Worm (Caenorhabditis elegans): ENCODE results near the gene Y71H10B.1.

The Y71H10B.1 gene

ce11 chrX:2840287-2840686, at the start of gene Y71H10B.1:
TSS of gene Y71H10B.1 (minus strand) at chrX:2840292.
- TF ChIP-seq hmg-4 (GFP tag; optimal IDR thresholded peaks at IDR 0.05) (no peak), hmbx-1 (tag; optimal IDR thresholded peaks at IDR 0.05) (no peak), ceh-13 (GFP tag; optimal IDR thresholded peaks at IDR 0.05) (no peak), ama-1 (optimal IDR thresholded peaks at IDR 0.05) (no peak), tbx-11 (GFP tag; IDR thresholded peaks at IDR 0.05) (no peak), F13C5.2 (tag; optimal IDR thresholded peaks at IDR 0.05) (no peak), scrt-1 (GFP tag; IDR thresholded peaks at IDR 0.05) (no peak), ceh-36 (tag; optimal IDR thresholded peaks at IDR 0.05) (no peak)

ce11 chrX:2885318-2885908, 45.3 kb upstream of the Y71H10B.1 start, which contains the start of gene vang-1:
TSS of gene vang-1 (plus strand) at chrX:2885858.
- TF ChIP-seq flt-1 (GFP tag; IDR thresholded peaks at IDR 0.05) (peak; percentile 42; the same call in 1 of the 2 replicates), hnd-1 (tag; optimal IDR thresholded peaks at IDR 0.05) (peak; percentile 2), sea-1 (GFP tag; conservative IDR thresholded peaks at IDR 0.05) (peak; percentile 73; the same call in 1 of the 2 replicates), tbx-37 (GFP tag; conservative IDR thresholded peaks at IDR 0.05) (peak; percentile 62), scrt-1 (GFP tag; IDR thresholded peaks at IDR 0.05) (no peak), B0310.2 (tag; optimal IDR thresholded peaks at IDR 0.05) (no peak), F13C5.2 (tag; optimal IDR thresholded peaks at IDR 0.05) (peak; percentile 82), hmg-4 (GFP tag; optimal IDR thresholded peaks at IDR 0.05) (peak; percentile 98), tra-4 (tag; optimal IDR thresholded peaks at IDR 0.05) (no peak), hmbx-1 (tag; optimal IDR thresholded peaks at IDR 0.05) (no peak), ceh-36 (tag; optimal IDR thresholded peaks at IDR 0.05) (peak; percentile 30), pes-1 (GFP tag; IDR thresholded peaks at IDR 0.05) (peak; percentile 64), ama-1 (optimal IDR thresholded peaks at IDR 0.05) (no peak), tbx-11 (GFP tag; IDR thresholded peaks at IDR 0.05) (0 out of 2 replicates have a peak, but pooled peaks have one; percentile 61), ets-7 (tag; optimal IDR thresholded peaks at IDR 0.05) (no peak), aly-1 (tag; optimal IDR thresholded peaks at IDR 0.05) (peak; percentile 11), ceh-13 (GFP tag; optimal IDR thresholded peaks at IDR 0.05) (no peak)

ce11 chrX:2879529-2880265, 39.6 kb upstream of the Y71H10B.1 start, which contains the start of gene F53B3.5:
TSS of gene F53B3.5 (minus strand) at chrX:2879579.
- TF ChIP-seq F13C5.2 (tag; optimal IDR thresholded peaks at IDR 0.05) (peak; percentile 54), tra-4 (tag; optimal IDR thresholded peaks at IDR 0.05) (no peak), ceh-36 (tag; optimal IDR thresholded peaks at IDR 0.05) (no peak), ceh-13 (GFP tag; optimal IDR thresholded peaks at IDR 0.05) (peak; percentile 12), hmg-4 (GFP tag; optimal IDR thresholded peaks at IDR 0.05) (peak; percentile 92), B0310.2 (tag; optimal IDR thresholded peaks at IDR 0.05) (no peak), pes-1 (GFP tag; IDR thresholded peaks at IDR 0.05) (peak; percentile 46; the same call in 1 of the 2 replicates), flt-1 (GFP tag; IDR thresholded peaks at IDR 0.05) (0 out of 2 replicates have a peak, but pooled peaks have one; percentile 12), sea-1 (GFP tag; conservative IDR thresholded peaks at IDR 0.05) (peak; percentile 51; the same call in 1 of the 2 replicates)

ce11 chrX:2877433-2877832, 37.3 kb upstream of the Y71H10B.1 start:
- TF ChIP-seq tbx-11 (GFP tag; IDR thresholded peaks at IDR 0.05): no peak
- TF ChIP-seq ets-7 (tag; optimal IDR thresholded peaks at IDR 0.05): no peak
- TF ChIP-seq tbx-37 (GFP tag; conservative IDR thresholded peaks at IDR 0.05): no peak
- no peak for TF ChIP-seq ama-1 (optimal IDR thresholded peaks at IDR 0.05)
- no peak for TF ChIP-seq aly-1 (tag; optimal IDR thresholded peaks at IDR 0.05)
- no peak for TF ChIP-seq tra-4 (tag; optimal IDR thresholded peaks at IDR 0.05)
- TF ChIP-seq flt-1 (GFP tag; IDR thresholded peaks at IDR 0.05): no peak
- no peak for TF ChIP-seq F13C5.2 (tag; optimal IDR thresholded peaks at IDR 0.05)
- no peak for TF ChIP-seq B0310.2 (tag; optimal IDR thresholded peaks at IDR 0.05)
- no peak for TF ChIP-seq scrt-1 (GFP tag; IDR thresholded peaks at IDR 0.05)
- no peak for TF ChIP-seq ceh-13 (GFP tag; optimal IDR thresholded peaks at IDR 0.05)
- TF ChIP-seq hmg-4 (GFP tag; optimal IDR thresholded peaks at IDR 0.05): no peak
- no peak for TF ChIP-seq pes-1 (GFP tag; IDR thresholded peaks at IDR 0.05)
- TF ChIP-seq sea-1 (GFP tag; conservative IDR thresholded peaks at IDR 0.05): no peak
- TF ChIP-seq ceh-36 (tag; optimal IDR thresholded peaks at IDR 0.05): no peak
- TF ChIP-seq hnd-1 (tag; optimal IDR thresholded peaks at IDR 0.05): no peak
- no peak for TF ChIP-seq hmbx-1 (tag; optimal IDR thresholded peaks at IDR 0.05)

ce11 chrX:2874598-2874997, 34.5 kb upstream of the Y71H10B.1 start:
- TF ChIP-seq tra-4 (tag; optimal IDR thresholded peaks at IDR 0.05) (no peak), hmbx-1 (tag; optimal IDR thresholded peaks at IDR 0.05) (no peak), ama-1 (optimal IDR thresholded peaks at IDR 0.05) (no peak), ceh-36 (tag; optimal IDR thresholded peaks at IDR 0.05) (peak; percentile 19), hmg-4 (GFP tag; optimal IDR thresholded peaks at IDR 0.05) (no peak)

- TF ChIP-seq B0310.2 (tag; optimal IDR thresholded peaks at IDR 0.05) (no peak), hnd-1 (tag; optimal IDR thresholded peaks at IDR 0.05) (no peak), tra-4 (tag; optimal IDR thresholded peaks at IDR 0.05) (no peak), ceh-13 (GFP tag; optimal IDR thresholded peaks at IDR 0.05) (no peak), flt-1 (GFP tag; IDR thresholded peaks at IDR 0.05) (no peak), ama-1 (optimal IDR thresholded peaks at IDR 0.05) (no peak), aly-1 (tag; optimal IDR thresholded peaks at IDR 0.05) (no peak), pes-1 (GFP tag; IDR thresholded peaks at IDR 0.05) (no peak), ceh-36 (tag; optimal IDR thresholded peaks at IDR 0.05) (no peak), sea-1 (GFP tag; conservative IDR thresholded peaks at IDR 0.05) (no peak), hmg-4 (GFP tag; optimal IDR thresholded peaks at IDR 0.05) (no peak), tbx-11 (GFP tag; IDR thresholded peaks at IDR 0.05) (no peak), ets-7 (tag; optimal IDR thresholded peaks at IDR 0.05) (no peak), F13C5.2 (tag; optimal IDR thresholded peaks at IDR 0.05) (no peak), hmbx-1 (tag; optimal IDR thresholded peaks at IDR 0.05) (no peak)
Observed at ce11 chrX:2873272-2873671, 33.2 kb upstream of the Y71H10B.1 start.

- 0 out of 2 replicates have a peak, but pooled peaks have one; percentile 11 for TF ChIP-seq flt-1 (GFP tag; IDR thresholded peaks at IDR 0.05)
- peak; percentile 36 for TF ChIP-seq hmg-4 (GFP tag; optimal IDR thresholded peaks at IDR 0.05)
- TF ChIP-seq sea-1 (GFP tag; conservative IDR thresholded peaks at IDR 0.05): no peak
- no peak for TF ChIP-seq hnd-1 (tag; optimal IDR thresholded peaks at IDR 0.05)
- no peak for TF ChIP-seq B0310.2 (tag; optimal IDR thresholded peaks at IDR 0.05)
- no peak for TF ChIP-seq scrt-1 (GFP tag; IDR thresholded peaks at IDR 0.05)
Observed at ce11 chrX:2871037-2871436, 30.9 kb upstream of the Y71H10B.1 start, which contains the start of gene F53B3.3. TSS of gene F53B3.3 (minus strand) at chrX:2871137.

All from whole organism, early embryonic.